Worm (Caenorhabditis elegans): Measurements from ENCODE around the gene smvt-1.
A peak's percentile ranks its signal among the peaks of the same experiment; 100 is the strongest.

Gene smvt-1

ce11 chrX:2595027-2595756 is 46.4 kb upstream of the smvt-1 start (continued):
- peak; percentile 10 to 46 for TF ChIP-seq lsy-2 (tag; optimal IDR thresholded peaks at IDR 0.05)

ce11 chrX:2593703-2594102 is 44.9 kb upstream of the smvt-1 start, which contains the start of the genes nhr-40 and T03G6.7:
Gene nhr-40 (plus strand): TSS chrX:2594003.
Gene T03G6.7 (plus strand): TSS chrX:2594039.
- TF ChIP-seq nhr-90 (tag; optimal IDR thresholded peaks at IDR 0.05; ENCODE audit: poor library complexity): no peak
- no peak for TF ChIP-seq nhr-20 (tag; optimal IDR thresholded peaks at IDR 0.05)

ce11 chrX:2592670-2593280 is 44.0 kb upstream of the smvt-1 start:
- TF ChIP-seq elt-3 (tag; optimal IDR thresholded peaks at IDR 0.05) (peak in 1 of 6 experiments; percentile 34), dpl-1 (GFP tag; optimal IDR thresholded peaks at IDR 0.05) (no peak), lin-13 (GFP tag; optimal IDR thresholded peaks at IDR 0.05) (no peak), aly-2 (tag; optimal IDR thresholded peaks at IDR 0.05) (no peak), zag-1 (tag; optimal IDR thresholded peaks at IDR 0.05) (no peak), irx-1 (tag; optimal IDR thresholded peaks at IDR 0.05) (no peak), nhr-19 (GFP tag; conservative IDR thresholded peaks at IDR 0.05) (no peak), isw-1 (GFP tag; IDR thresholded peaks at IDR 0.05) (no peak), unc-130 (tag; optimal IDR thresholded peaks at IDR 0.05) (no peak), lin-35 (GFP tag; optimal IDR thresholded peaks at IDR 0.05) (peak in 1 of 2 experiments; percentile 7), hpl-2 (GFP tag; optimal IDR thresholded peaks at IDR 0.05) (no peak), lin-14 (GFP tag; optimal IDR thresholded peaks at IDR 0.05) (peak; percentile 35), nhr-28 (tag; optimal IDR thresholded peaks at IDR 0.05) (no peak), lsy-2 (tag; optimal IDR thresholded peaks at IDR 0.05) (peak in 1 of 2 experiments; percentile 11), efl-3 (GFP tag; optimal IDR thresholded peaks at IDR 0.05) (no peak), grh-1 (GFP tag; IDR thresholded peaks at IDR 0.05) (no peak), mef-2 (tag; optimal IDR thresholded peaks at IDR 0.05) (no peak), ceh-82 (tag; optimal IDR thresholded peaks at IDR 0.05) (no peak), pag-3 (tag; optimal IDR thresholded peaks at IDR 0.05; ENCODE audit: borderline replicate concordance, insufficient read depth) (peak; percentile 8), ama-1 (optimal IDR thresholded peaks at IDR 0.05) (no peak), swsn-7 (tag; optimal IDR thresholded peaks at IDR 0.05) (no peak), egl-27 (tag; optimal IDR thresholded peaks at IDR 0.05) (no peak), nhr-20 (tag; optimal IDR thresholded peaks at IDR 0.05) (peak; percentile 39), blmp-1 (tag; optimal IDR thresholded peaks at IDR 0.05) (peak; percentile 60), ceh-88 (GFP tag; IDR thresholded peaks at IDR 0.05) (no peak), nhr-71 (tag; optimal IDR thresholded peaks at IDR 0.05) (no peak), snpc-4 (tag; optimal IDR thresholded peaks at IDR 0.05) (no peak), pqm-1 (tag; optimal IDR thresholded peaks at IDR 0.05) (no peak), efl-1 (optimal IDR thresholded peaks at IDR 0.05) (no peak), efl-1 (GFP tag; optimal IDR thresholded peaks at IDR 0.05 in 1 of 2) (no peak), nhr-47 (tag; optimal IDR thresholded peaks at IDR 0.05) (no peak), mdl-1 (tag; optimal IDR thresholded peaks at IDR 0.05) (peak in 1 of 2 experiments; percentile 4), tbx-2 (tag; optimal IDR thresholded peaks at IDR 0.05) (no peak)

- TF ChIP-seq ceh-88 (GFP tag; IDR thresholded peaks at IDR 0.05): no peak
- peak; percentile 83 for TF ChIP-seq skn-1 (tag; optimal IDR thresholded peaks at IDR 0.05)
- no peak for TF ChIP-seq nhr-76 (tag; optimal IDR thresholded peaks at IDR 0.05)
- TF ChIP-seq ceh-90 (tag; optimal IDR thresholded peaks at IDR 0.05): no peak
- TF ChIP-seq ceh-63 (GFP tag; optimal IDR thresholded peaks at IDR 0.05): no peak
- no peak for TF ChIP-seq unc-98 (GFP tag; IDR thresholded peaks at IDR 0.05)
- no peak for TF ChIP-seq mep-1 (tag; optimal IDR thresholded peaks at IDR 0.05)
- no peak for TF ChIP-seq nhr-11 (tag; optimal IDR thresholded peaks at IDR 0.05)
- TF ChIP-seq mdl-1 (tag; optimal IDR thresholded peaks at IDR 0.05): peak in 1 of 2 experiments; percentile 54
- TF ChIP-seq rnt-1 (tag; optimal IDR thresholded peaks at IDR 0.05): peak; percentile 70
- peak; percentile 79 for TF ChIP-seq unc-130 (tag; optimal IDR thresholded peaks at IDR 0.05)
- TF ChIP-seq lin-13 (GFP tag; optimal IDR thresholded peaks at IDR 0.05): peak; percentile 14
- no peak for TF ChIP-seq lir-3 (tag; optimal IDR thresholded peaks at IDR 0.05; ENCODE audit: poor library complexity)
- no peak for TF ChIP-seq ces-1 (GFP tag; optimal IDR thresholded peaks at IDR 0.05)
- peak; percentile 13 to 21 (median 20) for TF ChIP-seq ceh-82 (tag; optimal IDR thresholded peaks at IDR 0.05)
- no peak for TF ChIP-seq sox-4 (tag; optimal IDR thresholded peaks at IDR 0.05)
- TF ChIP-seq C34B4.2 (tag; optimal IDR thresholded peaks at IDR 0.05): no peak
- TF ChIP-seq nhr-237 (tag; optimal IDR thresholded peaks at IDR 0.05): no peak
- TF ChIP-seq mef-2 (tag; optimal IDR thresholded peaks at IDR 0.05): no peak
These were observed 42.8 kb upstream of the smvt-1 start for ce11 chrX:2591586-2592000.

Data from whole organism, L1 larva.